Worm (Caenorhabditis elegans): ENCODE measurements around the gene dhhc-14.
A peak's percentile ranks its signal among the peaks of the same experiment; 100 is the strongest.

The dhhc-14 gene

ce11 chrX:8545971-8546442 lies 6.1 kb upstream of the dhhc-14 start, which contains the start of gene sdha-1 (continued):
- TF ChIP-seq nhr-102 (tag; optimal IDR thresholded peaks at IDR 0.05), result peak; percentile 72
- TF ChIP-seq Y48G9A.11 (GFP tag; IDR thresholded peaks at IDR 0.05), result no peak
- TF ChIP-seq lin-1 (GFP tag; IDR thresholded peaks at IDR 0.05), result no peak
- peak; percentile 82 for TF ChIP-seq hmg-1.1 (GFP tag; IDR thresholded peaks at IDR 0.05)
- no peak for TF ChIP-seq unc-39 (tag; optimal IDR thresholded peaks at IDR 0.05)
- no peak for TF ChIP-seq attf-4 (tag; optimal IDR thresholded peaks at IDR 0.05)
- TF ChIP-seq F10B5.3 (tag; optimal IDR thresholded peaks at IDR 0.05), result no peak
- TF ChIP-seq dmd-6 (GFP tag; IDR thresholded peaks at IDR 0.05), result peak; percentile 88
- peak; percentile 75 for TF ChIP-seq lin-38 (GFP tag; IDR thresholded peaks at IDR 0.05)
- TF ChIP-seq ama-1 (optimal IDR thresholded peaks at IDR 0.05), result peak; percentile 66
- no peak for TF ChIP-seq nhr-76 (tag; optimal IDR thresholded peaks at IDR 0.05)
- TF ChIP-seq fkh-10 (GFP tag; optimal IDR thresholded peaks at IDR 0.05), result peak; percentile 88
- peak; percentile 52 for TF ChIP-seq jun-1 (tag; optimal IDR thresholded peaks at IDR 0.05)
- TF ChIP-seq tra-1 (GFP tag; IDR thresholded peaks at IDR 0.05), result peak; percentile 86
- no peak for TF ChIP-seq daf-8 (GFP tag; IDR thresholded peaks at IDR 0.05)
- no peak for TF ChIP-seq mxl-2 (GFP tag; conservative IDR thresholded peaks at IDR 0.05)
- peak in 1 of 2 experiments; percentile 56 for TF ChIP-seq daf-16 (GFP tag; optimal IDR thresholded peaks at IDR 0.05)
- TF ChIP-seq daf-16 (tag; optimal IDR thresholded peaks at IDR 0.05), result peak; percentile 93
- TF ChIP-seq snpc-4 (tag; optimal IDR thresholded peaks at IDR 0.05), result no peak
- 0 out of 2 replicates have a peak, but pooled peaks have one; percentile 20 for TF ChIP-seq daf-19 (GFP tag; conservative IDR thresholded peaks at IDR 0.05)
- no peak for TF ChIP-seq ZK337.2 (GFP tag; IDR thresholded peaks at IDR 0.05)
- peak; percentile 90 for TF ChIP-seq nhr-11 (tag; optimal IDR thresholded peaks at IDR 0.05)
- TF ChIP-seq madf-5 (GFP tag; IDR thresholded peaks at IDR 0.05), result no peak
- peak; percentile 36 for TF ChIP-seq skn-1 (tag; optimal IDR thresholded peaks at IDR 0.05)
- no peak for TF ChIP-seq zfp-2 (tag; optimal IDR thresholded peaks at IDR 0.05)
- no peak for TF ChIP-seq vab-7 (GFP tag; IDR thresholded peaks at IDR 0.05)
- peak; percentile 3 for TF ChIP-seq nhr-25 (tag; optimal IDR thresholded peaks at IDR 0.05; ENCODE audit: borderline replicate concordance, insufficient read depth)
- TF ChIP-seq F44E2.7 (GFP tag; IDR thresholded peaks at IDR 0.05), result no peak
- no peak for TF ChIP-seq cey-2 (tag; optimal IDR thresholded peaks at IDR 0.05; ENCODE audit: borderline replicate concordance, insufficient read depth)
- TF ChIP-seq F49E8.2 (tag; optimal IDR thresholded peaks at IDR 0.05; ENCODE audit: borderline replicate concordance), result no peak
- no peak for TF ChIP-seq snpc-1.2 (GFP tag; IDR thresholded peaks at IDR 0.05)
- TF ChIP-seq zip-11 (GFP tag; IDR thresholded peaks at IDR 0.05), result no peak
- TF ChIP-seq nhr-10 (tag; optimal IDR thresholded peaks at IDR 0.05), result no peak
- no peak for TF ChIP-seq Y105C5A.15 (GFP tag; IDR thresholded peaks at IDR 0.05)
- TF ChIP-seq dmd-9 (GFP tag; IDR thresholded peaks at IDR 0.05), result no peak
- no peak for TF ChIP-seq mdt-29 (GFP tag; IDR thresholded peaks at IDR 0.05)
- no peak for TF ChIP-seq Y5F2A.4 (GFP tag; optimal IDR thresholded peaks at IDR 0.05)
- TF ChIP-seq nhr-6 (tag; optimal IDR thresholded peaks at IDR 0.05), result peak; percentile 46
- peak; percentile 94 for TF ChIP-seq hlh-30 (tag; optimal IDR thresholded peaks at IDR 0.05; ENCODE audit: insufficient read depth)
- peak; percentile 64; the same call in 1 of the 2 replicates for TF ChIP-seq ceh-20 (GFP tag; IDR thresholded peaks at IDR 0.05)
- TF ChIP-seq egl-43 (GFP tag; IDR thresholded peaks at IDR 0.05), result no peak
- no peak for TF ChIP-seq dmd-8 (GFP tag; IDR thresholded peaks at IDR 0.05)
- TF ChIP-seq pha-4 (GFP tag; IDR thresholded peaks at IDR 0.05), result peak; percentile 50; the same call in 1 of the 2 replicates
- peak; percentile 44 for TF ChIP-seq pha-4 (tag; optimal IDR thresholded peaks at IDR 0.05)
- 0 out of 2 replicates have a peak, but pooled peaks have one; percentile 55 for TF ChIP-seq arid-1 (GFP tag; conservative IDR thresholded peaks at IDR 0.05)
- peak; percentile 86 for TF ChIP-seq mes-2 (tag; optimal IDR thresholded peaks at IDR 0.05; ENCODE audit: poor library complexity, severe bottlenecking)
- TF ChIP-seq sdz-12 (GFP tag; optimal IDR thresholded peaks at IDR 0.05), result no peak
- TF ChIP-seq unc-62 (GFP tag; optimal IDR thresholded peaks at IDR 0.05 in 1 of 2), result peak in 1 of 2 experiments; percentile 75
- no peak for TF ChIP-seq unc-62 (tag; optimal IDR thresholded peaks at IDR 0.05)
- TF ChIP-seq ZK546.5 (tag; optimal IDR thresholded peaks at IDR 0.05), result no peak
- TF ChIP-seq nhr-28 (tag; optimal IDR thresholded peaks at IDR 0.05), result peak; percentile 87
